Worm (Caenorhabditis elegans) whole organism, L2 larva: ENCODE data around the gene mps-4.

Experiments used
- peb-1 ChIP-seq: fragments of 150-350 bp; optimal IDR thresholded peaks from 2 replicates; lab custom pipeline; 2014; ENCODE audit warnings: missing biosample characterization, missing genetic modification characterization
- unc-62 ChIP-seq: fragments of 150-350 bp; optimal IDR thresholded peaks from 2 replicates; lab custom pipeline; 2014; ENCODE audit warnings: missing biosample characterization, missing genetic modification reagents, missing genetic modification characterization

DNA sequence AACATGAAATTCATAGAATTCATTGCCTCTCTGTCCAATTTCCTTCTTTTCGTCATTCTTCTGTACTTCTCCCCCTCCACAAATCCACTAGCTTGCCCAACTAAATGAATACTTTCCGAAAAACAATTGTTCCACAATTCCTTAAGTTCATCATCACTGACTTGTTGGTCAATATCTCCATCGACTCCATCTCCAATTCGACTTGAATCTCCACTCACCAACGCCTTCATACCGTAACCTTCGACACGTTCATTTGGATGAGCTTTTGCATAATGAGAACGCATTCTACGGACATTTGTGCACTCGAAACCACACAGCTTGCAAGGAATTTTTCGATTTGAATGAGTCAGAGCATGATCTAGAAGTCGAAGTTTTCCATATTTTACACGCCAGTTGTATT is 30.6 kb downstream of the mps-4 start:
- TF ChIP-seq peb-1 (no peak), unc-62 (GFP tag; lab: Kevin White, UChicago) (no peak)
